Fruit fly (Drosophila melanogaster): Measurements from ENCODE around the gene CG10211.

- TF ChIP-seq pad (GFP tag; optimal IDR thresholded peaks at IDR 0.05) (peak; percentile 33), tj (GFP tag; optimal IDR thresholded peaks at IDR 0.05) (no peak), CG5204 (GFP tag; optimal IDR thresholded peaks at IDR 0.05) (no peak), CG1620 (GFP tag; optimal IDR thresholded peaks at IDR 0.05) (no peak), CG33017 (tag; optimal IDR thresholded peaks at IDR 0.05) (no peak), CG11617 (GFP tag; optimal IDR thresholded peaks at IDR 0.05) (peak; percentile 38), CG7101 (tag; optimal IDR thresholded peaks at IDR 0.05) (peak; percentile 26), kay (GFP tag; ENCODE audit: borderline replicate concordance) (peak; percentile 86), CG7045 (GFP tag; optimal IDR thresholded peaks at IDR 0.05) (peak; percentile 15), Crg-1 (GFP tag; optimal IDR thresholded peaks at IDR 0.05) (no peak), CG12768 (GFP tag; optimal IDR thresholded peaks at IDR 0.05) (peak; percentile 60), ovo (GFP tag; optimal IDR thresholded peaks at IDR 0.05) (no peak), toe (GFP tag; optimal IDR thresholded peaks at IDR 0.05) (no peak)
Observed at dm6 chr2L:18509181-18509580, 8.1 kb upstream of the CG10211 start, which contains the start of gene Ugt301D1.

Measured in whole organism, adult.